Fruit fly (Drosophila melanogaster): ENCODE results near the gene Cpr65Ax2.

The Cpr65Ax2 gene

DNA sequence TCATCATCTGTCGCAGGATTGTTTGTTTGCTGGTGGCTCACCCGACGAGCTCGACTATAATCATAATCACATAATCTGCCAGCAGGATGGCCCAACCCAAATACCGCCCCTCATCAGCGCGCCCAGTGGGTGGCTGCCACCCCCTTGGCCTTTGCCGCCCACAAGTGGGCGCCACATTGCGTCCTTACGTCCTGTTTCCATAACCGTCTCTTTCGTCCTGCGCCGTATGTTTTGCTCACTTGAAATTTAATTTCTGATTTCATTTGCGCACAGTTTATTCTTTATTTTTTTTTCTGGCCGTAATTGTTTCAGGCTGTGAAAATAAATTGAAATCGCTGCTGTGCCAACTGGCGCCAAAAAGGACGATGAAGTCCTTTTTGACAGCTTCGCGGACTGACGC, 45.2 kb downstream of the Cpr65Ax2 start:
- no peak for TF ChIP-seq CG15336 (GFP tag; IDR thresholded peaks at IDR 0.05)
- no peak for TF ChIP-seq Ets96B (tag; optimal IDR thresholded peaks at IDR 0.05)
- TF ChIP-seq svp (GFP tag), result no peak
- no peak for TF ChIP-seq CG10669 (GFP tag; optimal IDR thresholded peaks at IDR 0.05)
- TF ChIP-seq esn (GFP tag; optimal IDR thresholded peaks at IDR 0.05), result no peak
- TF ChIP-seq achi (GFP tag; optimal IDR thresholded peaks at IDR 0.05), result no peak
- TF ChIP-seq CG6276 (GFP tag; optimal IDR thresholded peaks at IDR 0.05), result no peak
- no peak for TF ChIP-seq Ets21C (GFP tag; optimal IDR thresholded peaks at IDR 0.05)
- no peak for TF ChIP-seq Hr38 (GFP tag; optimal IDR thresholded peaks at IDR 0.05)
- TF ChIP-seq CG6808 (GFP tag; optimal IDR thresholded peaks at IDR 0.05), result no peak
- TF ChIP-seq Lpt (GFP tag; optimal IDR thresholded peaks at IDR 0.05), result no peak
- TF ChIP-seq CG16779 (tag; optimal IDR thresholded peaks at IDR 0.05), result no peak
- TF ChIP-seq fd85E (GFP tag; optimal IDR thresholded peaks at IDR 0.05), result no peak
- no peak for TF ChIP-seq Sox14 (GFP tag; optimal IDR thresholded peaks at IDR 0.05)
- no peak for TF ChIP-seq CG34406 (GFP tag; optimal IDR thresholded peaks at IDR 0.05)
- TF ChIP-seq fd59A (GFP tag; optimal IDR thresholded peaks at IDR 0.05), result no peak
- TF ChIP-seq ss (GFP tag; optimal IDR thresholded peaks at IDR 0.05), result no peak
- TF ChIP-seq CG7368 (GFP tag; optimal IDR thresholded peaks at IDR 0.05), result no peak
- TF ChIP-seq fkh (GFP tag; optimal IDR thresholded peaks at IDR 0.05), result no peak
- no peak for TF ChIP-seq spab (GFP tag; optimal IDR thresholded peaks at IDR 0.05)

DNA sequence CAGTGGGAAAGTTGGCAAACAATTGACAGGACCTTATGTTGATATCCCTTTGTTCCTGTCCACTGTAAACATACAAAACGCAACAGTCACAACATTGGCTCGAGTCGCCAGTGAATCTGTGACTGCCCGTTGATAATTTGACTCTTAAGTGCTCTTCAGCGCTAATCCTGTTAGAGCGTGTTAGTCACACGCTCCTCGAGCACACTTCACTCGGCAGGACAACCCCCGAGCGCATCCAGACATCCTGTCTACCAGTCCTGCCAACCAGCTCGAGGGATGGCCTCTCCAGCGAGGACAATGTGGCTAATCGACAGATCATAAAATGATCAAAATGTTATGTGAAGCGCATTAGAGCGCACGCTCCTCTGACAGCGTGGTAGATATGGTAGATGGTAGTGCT, 46.1 kb downstream of the Cpr65Ax2 start:
- no peak for TF ChIP-seq cyc (GFP tag; optimal IDR thresholded peaks at IDR 0.05)
- TF ChIP-seq fkh (GFP tag; optimal IDR thresholded peaks at IDR 0.05), result no peak
- no peak for TF ChIP-seq CG8119 (GFP tag; IDR thresholded peaks at IDR 0.05)
- no peak for TF ChIP-seq CG6163 (GFP tag; IDR thresholded peaks at IDR 0.05)
- no peak for TF ChIP-seq ss (GFP tag; optimal IDR thresholded peaks at IDR 0.05)
- no peak for TF ChIP-seq CG34406 (GFP tag; optimal IDR thresholded peaks at IDR 0.05)
- TF ChIP-seq Sox15 (GFP tag; optimal IDR thresholded peaks at IDR 0.05), result no peak
- no peak for TF ChIP-seq Met (GFP tag; optimal IDR thresholded peaks at IDR 0.05)

DNA sequence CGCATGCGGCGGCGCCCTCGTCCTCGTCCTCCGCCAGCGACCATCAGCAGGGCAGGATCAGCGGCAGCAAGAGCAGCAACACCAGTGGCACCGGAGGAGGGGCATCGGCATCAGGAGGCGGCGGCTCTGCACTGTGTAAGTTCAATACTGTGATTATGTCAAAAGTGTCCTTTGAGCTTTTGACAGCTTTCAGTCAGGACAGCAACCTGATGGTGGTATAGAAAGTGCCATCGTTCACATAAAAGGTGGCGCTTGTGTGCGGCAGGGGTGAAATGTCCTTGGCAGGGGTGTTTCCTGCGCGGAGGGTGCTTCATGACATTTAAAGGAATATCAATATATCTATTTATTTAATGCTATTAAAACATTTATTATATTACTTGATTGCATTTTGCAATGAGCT, 47.0 kb downstream of the Cpr65Ax2 start:
- TF ChIP-seq CG6808 (GFP tag; optimal IDR thresholded peaks at IDR 0.05), result no peak
- no peak for TF ChIP-seq CG8632 (GFP tag; optimal IDR thresholded peaks at IDR 0.05)
- TF ChIP-seq eg (GFP tag; IDR thresholded peaks at IDR 0.05), result no peak
- no peak for TF ChIP-seq CG10631 (GFP tag; optimal IDR thresholded peaks at IDR 0.05)

All from whole organism, prepupa.